Worm (Caenorhabditis elegans): Measurements from ENCODE around the gene F54D5.3.

ce11 chrII:11535924-11536323 is 35.7 kb upstream of the F54D5.3 start:
- no peak for TF ChIP-seq him-1 (tag; optimal IDR thresholded peaks at IDR 0.05)
- no peak for TF ChIP-seq dao-5 (tag; optimal IDR thresholded peaks at IDR 0.05)
- no peak for TF ChIP-seq W03F9.2 (tag; optimal IDR thresholded peaks at IDR 0.05)

Data from whole organism, L4/young adult.